Worm (Caenorhabditis elegans) whole organism, young adult: ENCODE data around the gene cbp-1.

ENCODE experiments used
- B0261.1 ChIP-seq: sonication (generic microtip); optimal IDR thresholded peaks from 2 replicates; lab custom pipeline; 2016; ENCODE audit warnings: mild to moderate bottlenecking, missing genetic modification characterization, moderate library complexity, missing compliant biosample characterization
- B0336.3 ChIP-seq: fragments of 200-800 bp; sonication (Bioruptor generic); IDR thresholded peaks from 2 replicates; pipeline ENCODE4 v1.3.6; 2022; ENCODE audit warnings: missing genetic modification characterization, missing compliant biosample characterization
- D2030.7 ChIP-seq: fragments of 200-800 bp; sonication (Bioruptor generic); IDR thresholded peaks from 2 replicates; pipeline ENCODE4 v1.3.6; 2022; ENCODE audit warnings: missing genetic modification reagents, missing genetic modification characterization, missing compliant biosample characterization
- F23B12.7 ChIP-seq: sonication (generic microtip); optimal IDR thresholded peaks from 2 replicates; lab custom pipeline; 2017; ENCODE audit warnings: missing genetic modification characterization, mild to moderate bottlenecking, missing compliant biosample characterization, antibody characterized with exemption, moderate library complexity; ENCODE audit not compliant: insufficient read depth
- F55B11.4 ChIP-seq: sonication (generic microtip); optimal IDR thresholded peaks from 2 replicates; lab custom pipeline; 2016; ENCODE audit warnings: missing compliant biosample characterization, missing genetic modification characterization, borderline replicate concordance; ENCODE audit not compliant: insufficient read depth
- T07F8.4 ChIP-seq: sonication (generic microtip); optimal IDR thresholded peaks from 2 replicates; lab custom pipeline; 2016; ENCODE audit warnings: mild to moderate bottlenecking, missing genetic modification characterization, moderate library complexity, missing compliant biosample characterization
- Y53G8AR.9 ChIP-seq: fragments of 200-800 bp; sonication (Bioruptor generic); conservative IDR thresholded peaks from 2 replicates; pipeline ENCODE4 v1.3.6; 2022; ENCODE audit warnings: missing genetic modification reagents, missing genetic modification characterization, missing compliant biosample characterization
- Y79H2A.3 ChIP-seq: fragments of 200-800 bp; sonication (Bioruptor generic); conservative IDR thresholded peaks from 2 replicates; pipeline ENCODE4 v1.3.6; 2022; ENCODE audit warnings: missing genetic modification reagents, missing genetic modification characterization, missing compliant biosample characterization
- Y95B8A.8 ChIP-seq: fragments of 200-800 bp; sonication (Bioruptor generic); IDR thresholded peaks from 2 replicates; pipeline ENCODE4 v1.3.6; 2022; ENCODE audit warnings: missing genetic modification reagents, missing genetic modification characterization, missing compliant biosample characterization
- ZK185.1 ChIP-seq: sonication (generic microtip); optimal IDR thresholded peaks from 2 replicates; lab custom pipeline; 2016; ENCODE audit warnings: mild to moderate bottlenecking, missing genetic modification characterization, missing compliant biosample characterization; ENCODE audit not compliant: poor library complexity, severe bottlenecking
- ama-1 ChIP-seq, 3 experiments: fragments of 150-350 bp in 1 of 3; sonication (generic microtip) in 2 of 3; optimal IDR thresholded peaks; 2 replicates each; lab custom pipeline; 2014 to 2018; ENCODE audit warnings: missing biosample characterization in 2 of 3, missing genetic modification characterization in 2 of 3, missing genetic modification reagents in 2 of 3
- attf-5 ChIP-seq: fragments of 200-800 bp; sonication (Bioruptor generic); optimal IDR thresholded peaks from 2 replicates; lab custom pipeline; 2018; ENCODE audit warnings: mild to moderate bottlenecking, missing genetic modification characterization, missing compliant biosample characterization
- bed-1 ChIP-seq: fragments of 200-800 bp; sonication (Bioruptor generic); IDR thresholded peaks from 2 replicates; pipeline ENCODE4 v1.3.6; 2022; ENCODE audit warnings: missing genetic modification reagents, missing genetic modification characterization, missing compliant biosample characterization
- bed-2 ChIP-seq: fragments of 200-800 bp; sonication (Bioruptor generic); IDR thresholded peaks from 2 replicates; pipeline ENCODE4 v1.3.6; 2022; ENCODE audit warnings: missing genetic modification reagents, missing genetic modification characterization, missing compliant biosample characterization
- ceh-40 ChIP-seq: fragments of 200-800 bp; sonication (Bioruptor generic); IDR thresholded peaks from 2 replicates; pipeline ENCODE4 v1.3.6; 2022; ENCODE audit warnings: missing genetic modification characterization, missing compliant biosample characterization
- chd-7 ChIP-seq: sonication (generic microtip); optimal IDR thresholded peaks from 2 replicates; lab custom pipeline; 2016; ENCODE audit warnings: mild to moderate bottlenecking, missing genetic modification characterization, moderate library complexity, missing compliant biosample characterization
- dox-1 ChIP-seq: fragments of 200-800 bp; sonication (Bioruptor generic); IDR thresholded peaks from 2 replicates; pipeline ENCODE4 v1.3.6; 2022; ENCODE audit warnings: missing genetic modification reagents, missing genetic modification characterization, missing compliant biosample characterization
- egl-18 ChIP-seq: fragments of 200-800 bp; sonication (Bioruptor generic); IDR thresholded peaks from 2 replicates; pipeline ENCODE4 v1.3.6; 2022; ENCODE audit warnings: missing genetic modification reagents, missing genetic modification characterization, missing compliant biosample characterization
- egl-44 ChIP-seq: fragments of 200-800 bp; sonication (Bioruptor generic); IDR thresholded peaks from 2 replicates; pipeline ENCODE4 v1.3.6; 2022; ENCODE audit warnings: missing genetic modification reagents, missing genetic modification characterization, missing compliant biosample characterization
- gei-17 ChIP-seq: fragments of 200-800 bp; sonication (Bioruptor generic); optimal IDR thresholded peaks from 2 replicates; lab custom pipeline; 2018; ENCODE audit warnings: mild to moderate bottlenecking, missing genetic modification characterization, missing compliant biosample characterization
- hmg-1.2 ChIP-seq: fragments of 200-800 bp; sonication (Bioruptor generic); IDR thresholded peaks from 2 replicates; pipeline ENCODE4 v1.3.6; 2022; ENCODE audit warnings: missing genetic modification reagents, missing genetic modification characterization, missing compliant biosample characterization
- hmg-20 ChIP-seq: fragments of 200-800 bp; sonication (Bioruptor generic); IDR thresholded peaks from 2 replicates; pipeline ENCODE4 v1.3.6; 2022; ENCODE audit warnings: missing genetic modification reagents, missing genetic modification characterization, missing compliant biosample characterization
- let-607 ChIP-seq, 2 experiments: fragments of 200-800 bp in 1 of 2; sonication (Bioruptor generic) in 1 of 2; sonication (generic microtip) in 1 of 2; optimal IDR thresholded peaks; 2 replicates each; lab custom pipeline; 2016 to 2018; ENCODE audit warnings: mild to moderate bottlenecking in 2 of 2, missing compliant biosample characterization in 2 of 2, missing genetic modification characterization in 2 of 2, moderate library complexity in 2 of 2, missing genotype in 1 of 2
- lsl-1 ChIP-seq: fragments of 200-800 bp; sonication (Bioruptor generic); optimal IDR thresholded peaks from 2 replicates; lab custom pipeline; 2018; ENCODE audit warnings: mild to moderate bottlenecking, missing genetic modification characterization, moderate library complexity, missing compliant biosample characterization
- madf-10 ChIP-seq: sonication (generic microtip); optimal IDR thresholded peaks from 2 replicates; lab custom pipeline; 2016; ENCODE audit warnings: mild to moderate bottlenecking, missing genetic modification characterization, missing compliant biosample characterization
- madf-8 ChIP-seq: fragments of 200-800 bp; sonication (Bioruptor generic); conservative IDR thresholded peaks from 2 replicates; pipeline ENCODE4 v1.3.6; 2022; ENCODE audit warnings: missing genetic modification reagents, missing genetic modification characterization, missing compliant biosample characterization
- nfya-1 ChIP-seq: sonication (generic microtip); optimal IDR thresholded peaks from 2 replicates; lab custom pipeline; 2017; ENCODE audit warnings: antibody characterized with exemption, missing compliant biosample characterization, missing genetic modification characterization, borderline replicate concordance; ENCODE audit not compliant: insufficient read depth
- nfyb-1 ChIP-seq: fragments of 200-800 bp; sonication (Bioruptor generic); IDR thresholded peaks from 2 replicates; pipeline ENCODE4 v1.3.6; 2022; ENCODE audit warnings: missing genetic modification reagents, missing genetic modification characterization, missing compliant biosample characterization
- nhr-179 ChIP-seq: sonication (generic microtip); optimal IDR thresholded peaks from 2 replicates; lab custom pipeline; 2016; ENCODE audit warnings: mild to moderate bottlenecking, missing genetic modification characterization, missing compliant biosample characterization
- nhr-27 ChIP-seq: fragments of 200-800 bp; sonication (Bioruptor generic); optimal IDR thresholded peaks from 2 replicates; lab custom pipeline; 2018; ENCODE audit warnings: mild to moderate bottlenecking, missing genetic modification characterization, moderate library complexity, missing compliant biosample characterization
- pha-4 ChIP-seq: fragments of 150-350 bp; sonication (generic microtip); optimal IDR thresholded peaks from 2 replicates; lab custom pipeline; 2014; ENCODE audit warnings: missing biosample characterization, missing genetic modification reagents, missing genetic modification characterization
- rcor-1 ChIP-seq: fragments of 200-800 bp; sonication (Bioruptor generic); IDR thresholded peaks from 2 replicates; pipeline ENCODE4 v1.3.6; 2022; ENCODE audit warnings: missing genetic modification reagents, missing genetic modification characterization, missing compliant biosample characterization
- rpc-1 ChIP-seq, 2 experiments: fragments of 150-350 bp in 1 of 2; sonication (generic microtip) in 1 of 2; optimal IDR thresholded peaks; 2 replicates each; lab custom pipeline; 2014 to 2018; ENCODE audit warnings: missing biosample characterization in 1 of 2, missing genetic modification characterization in 1 of 2, missing genetic modification reagents in 1 of 2, missing genotype in 1 of 2
- snpc-1.3 ChIP-seq: sonication (generic microtip); optimal IDR thresholded peaks from 2 replicates; lab custom pipeline; 2017; ENCODE audit warnings: missing genetic modification characterization, mild to moderate bottlenecking, missing compliant biosample characterization, antibody characterized with exemption, moderate library complexity, missing genotype, missing genetic modification reagents; ENCODE audit not compliant: insufficient read depth
- snpc-3.4 ChIP-seq: sonication (generic microtip); optimal IDR thresholded peaks from 2 replicates; lab custom pipeline; 2017; ENCODE audit warnings: missing genetic modification characterization, mild to moderate bottlenecking, missing compliant biosample characterization, antibody characterized with exemption, moderate library complexity, missing genotype, missing genetic modification reagents
- sptf-2 ChIP-seq: fragments of 200-800 bp; sonication (Bioruptor generic); optimal IDR thresholded peaks from 2 replicates; lab custom pipeline; 2018; ENCODE audit warnings: mild to moderate bottlenecking, missing genetic modification characterization, missing compliant biosample characterization
- tlf-1 ChIP-seq: fragments of 200-800 bp; sonication (Bioruptor generic); optimal IDR thresholded peaks from 2 replicates; lab custom pipeline; 2018; ENCODE audit warnings: mild to moderate bottlenecking, missing genetic modification characterization, missing compliant biosample characterization
- unc-130 ChIP-seq: sonication (generic microtip); optimal IDR thresholded peaks from 2 replicates; lab custom pipeline; 2016; ENCODE audit warnings: missing genetic modification reagents, missing genetic modification characterization, missing compliant biosample characterization
- xnd-1 ChIP-seq: sonication (generic microtip); optimal IDR thresholded peaks from 2 replicates; lab custom pipeline; 2016; ENCODE audit warnings: missing genotype, missing genetic modification reagents, missing genetic modification characterization, missing compliant biosample characterization
- ztf-18 ChIP-seq: sonication (generic microtip); optimal IDR thresholded peaks from 2 replicates; lab custom pipeline; 2016; ENCODE audit warnings: missing genotype, mild to moderate bottlenecking, missing genetic modification characterization, missing compliant biosample characterization
- ztf-25 ChIP-seq: fragments of 200-800 bp; sonication (Bioruptor generic); IDR thresholded peaks from 2 replicates; pipeline ENCODE4 v1.3.6; 2022; ENCODE audit warnings: missing genetic modification reagents, missing genetic modification characterization, missing compliant biosample characterization
- ztf-28 ChIP-seq: fragments of 200-800 bp; sonication (Bioruptor generic); IDR thresholded peaks from 2 replicates; pipeline ENCODE4 v1.3.6; 2022; ENCODE audit warnings: missing genetic modification reagents, missing genetic modification characterization, missing compliant biosample characterization
- ztf-3 ChIP-seq: fragments of 200-800 bp; sonication (Bioruptor generic); optimal IDR thresholded peaks from 2 replicates; lab custom pipeline; 2018; ENCODE audit warnings: mild to moderate bottlenecking, missing genetic modification characterization, missing compliant biosample characterization

The cbp-1 gene

DNA sequence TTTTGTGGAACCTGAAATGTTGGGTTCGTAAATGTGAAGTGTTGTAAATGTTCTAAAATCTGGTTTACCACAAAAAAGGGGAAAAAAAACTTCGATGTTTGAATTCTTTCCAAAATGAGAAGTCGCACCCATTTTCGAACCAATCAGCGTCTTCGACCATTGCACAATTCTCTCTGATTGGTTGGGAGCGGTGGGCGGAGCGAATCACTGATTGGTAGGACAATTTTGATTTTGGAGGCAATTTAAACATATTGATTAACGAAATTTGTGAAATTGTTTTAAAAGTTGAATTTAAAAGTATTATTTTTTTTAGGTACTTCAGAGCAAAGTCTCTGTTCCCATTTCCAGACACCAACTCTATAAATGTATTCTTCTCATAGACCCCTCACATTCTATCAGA, 22.8 kb downstream of the cbp-1 start:
- TF ChIP-seq nfya-1 (no peak), egl-18 (no peak), snpc-1.3 (tag; lab: Kevin White, UChicago) (no peak), F55B11.4 (tag; lab: Kevin White, UChicago) (no peak), ztf-25 (no peak), bed-2 (GFP tag; lab: Robert Waterston, UW) (no peak), nfyb-1 (no peak), lsl-1 (no peak), D2030.7 (no peak), Y53G8AR.9 (GFP tag; lab: Robert Waterston, UW) (no peak), chd-7 (tag; lab: Kevin White, UChicago) (no peak), pha-4 (tag; lab: Kevin White, UChicago) (no peak), sptf-2 (GFP tag; lab: Kevin White, UChicago) (no peak), Y95B8A.8 (GFP tag; lab: Robert Waterston, UW) (no peak), nhr-27 (tag; lab: Kevin White, UChicago) (no peak), T07F8.4 (tag; lab: Kevin White, UChicago) (no peak), ztf-18 (tag; lab: Kevin White, UChicago) (no peak), gei-17 (no peak), ztf-28 (GFP tag; lab: Robert Waterston, UW) (no peak)

DNA sequence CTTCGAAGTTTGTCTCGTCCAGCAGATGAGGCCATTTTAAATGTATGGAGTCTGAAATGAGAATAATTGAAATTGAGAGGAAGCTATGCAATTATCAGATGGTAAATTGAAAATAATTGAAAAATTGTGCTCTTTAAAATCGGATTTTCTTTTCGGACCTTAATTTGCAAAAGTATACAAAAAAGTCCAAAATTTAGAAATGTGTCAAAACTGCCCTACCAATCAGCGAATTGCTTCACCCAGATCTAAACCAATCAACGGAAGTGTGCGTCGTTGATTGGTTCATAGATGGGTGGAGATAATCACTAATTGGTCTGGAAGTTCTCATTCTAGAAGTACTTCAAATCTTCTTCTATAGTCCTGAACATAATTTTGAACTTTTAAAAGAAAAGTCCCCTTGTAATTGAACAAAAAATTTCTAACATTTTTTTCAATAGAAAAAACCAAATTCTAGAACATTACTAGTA, 23.3 kb downstream of the cbp-1 start, which contains the start of gene R10E11.5:
TSS of gene R10E11.5 (minus strand) at position 51 of the 467 bp plus-strand sequence.
- TF ChIP-seq xnd-1 (tag; lab: Kevin White, UChicago) (no peak), hmg-20 (GFP tag; lab: Robert Waterston, UW) (no peak), ZK185.1 (tag; lab: Kevin White, UChicago) (no peak)

DNA sequence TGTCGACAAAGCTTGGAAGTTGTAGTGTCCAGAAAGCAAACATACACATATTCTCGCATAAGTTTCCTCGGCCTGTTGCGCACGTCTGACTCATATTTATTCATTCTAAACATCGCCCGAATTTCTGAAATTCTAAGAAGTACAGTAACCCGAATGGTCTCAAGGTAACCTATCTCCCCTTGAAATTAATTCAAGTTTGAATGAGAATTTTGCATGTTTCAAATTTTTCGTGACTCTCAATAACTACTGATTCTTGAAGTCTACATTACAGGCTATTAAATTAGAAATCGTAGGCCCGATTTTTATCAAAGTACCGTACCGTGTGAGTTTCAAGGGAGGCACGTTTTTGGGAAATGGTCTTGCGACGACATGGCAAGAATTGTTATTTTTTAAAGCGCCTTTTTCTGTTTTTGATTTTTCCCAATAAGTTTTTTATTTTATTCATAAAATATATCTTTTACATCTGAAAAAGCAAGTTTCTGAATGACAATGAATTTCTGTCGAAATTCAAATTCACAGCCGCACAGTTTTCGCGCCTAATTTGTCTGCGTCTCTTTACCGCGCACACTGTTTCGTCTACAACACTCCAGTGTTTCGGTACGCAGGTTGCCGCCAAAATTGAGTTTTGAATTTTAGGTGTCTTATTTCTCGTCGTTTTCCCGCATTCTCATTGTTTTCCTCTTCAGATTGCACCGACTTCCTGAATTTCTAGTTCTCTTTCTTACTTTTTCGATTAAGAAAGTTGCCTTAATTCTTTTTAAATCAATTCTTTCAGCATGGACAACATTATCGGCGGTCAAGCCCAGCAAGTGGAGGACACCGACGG, 27.5 kb downstream of the cbp-1 start, which contains the start of the genes R10E11.9 and mcm-6:
TSS of gene R10E11.9 (minus strand) at position 51 of the 826 bp plus-strand sequence.
TSS of gene mcm-6 (plus strand) at position 776 of the 826 bp plus-strand sequence.
- TF ChIP-seq ama-1 (optimal IDR thresholded peaks at IDR 0.05; lab: Kevin White, UChicago) (no peak), ama-1 (GFP tag; optimal IDR thresholded peaks at IDR 0.05; lab: Kevin White, UChicago) (no peak), Y53G8AR.9 (GFP tag; lab: Robert Waterston, UW) (no peak), rpc-1 (optimal IDR thresholded peaks at IDR 0.05; lab: Kevin White, UChicago) (no peak), rpc-1 (tag; optimal IDR thresholded peaks at IDR 0.05; lab: Kevin White, UChicago) (no peak), madf-10 (tag; lab: Kevin White, UChicago) (no peak), attf-5 (GFP tag; lab: Kevin White, UChicago) (peak; percentile 0), egl-44 (GFP tag; lab: Robert Waterston, UW) (no peak), B0336.3 (0 out of 2 replicates have a peak, but pooled peaks have one; percentile 15), dox-1 (GFP tag; lab: Robert Waterston, UW) (peak; percentile 68), B0261.1 (tag; lab: Kevin White, UChicago) (no peak), nhr-27 (tag; lab: Kevin White, UChicago) (no peak), Y79H2A.3 (GFP tag; lab: Robert Waterston, UW) (0 out of 2 replicates have a peak, but pooled peaks have one; percentile 6), tlf-1 (GFP tag; lab: Kevin White, UChicago) (peak; percentile 3), nhr-179 (tag; lab: Kevin White, UChicago) (no peak), let-607 (tag; optimal IDR thresholded peaks at IDR 0.05; lab: Kevin White, UChicago) (no peak), unc-130 (GFP tag; lab: Kevin White, UChicago) (peak; percentile 37), hmg-1.2 (GFP tag; lab: Robert Waterston, UW) (peak; percentile 96), rcor-1 (GFP tag; lab: Robert Waterston, UW) (0 out of 2 replicates have a peak, but pooled peaks have one; percentile 19), ceh-40 (GFP tag; lab: Robert Waterston, UW) (no peak), snpc-3.4 (tag; lab: Kevin White, UChicago) (peak; percentile 66), madf-8 (peak; percentile 91), F23B12.7 (no peak), bed-1 (no peak), ztf-3 (GFP tag; lab: Kevin White, UChicago) (no peak)
